Worm (Caenorhabditis elegans) whole organism, young adult: ENCODE results near the gene clec-229.

Experiments used
- B0261.1 ChIP-seq: sonication (generic microtip); optimal IDR thresholded peaks from 2 replicates; lab custom pipeline; 2016; ENCODE audit warnings: mild to moderate bottlenecking, missing genetic modification characterization, moderate library complexity, missing compliant biosample characterization
- F37B4.10 ChIP-seq: fragments of 200-800 bp; sonication (Bioruptor generic); IDR thresholded peaks from 2 replicates; pipeline ENCODE4 v1.3.6; 2022; ENCODE audit warnings: missing genetic modification characterization, missing compliant biosample characterization
- T26A5.8 ChIP-seq: sonication (generic microtip); optimal IDR thresholded peaks from 2 replicates; lab custom pipeline; 2016; ENCODE audit warnings: missing genetic modification characterization, missing compliant biosample characterization
- atf-7 ChIP-seq: sonication (generic microtip); optimal IDR thresholded peaks from 2 replicates; lab custom pipeline; 2017; ENCODE audit warnings: mild to moderate bottlenecking, missing genetic modification characterization, missing compliant biosample characterization
- ccch-3 ChIP-seq: fragments of 200-800 bp; sonication (Bioruptor generic); optimal IDR thresholded peaks from 2 replicates; lab custom pipeline; 2018; ENCODE audit warnings: mild to moderate bottlenecking, missing genetic modification characterization, missing compliant biosample characterization
- ceh-100 ChIP-seq: fragments of 200-800 bp; sonication (Bioruptor generic); IDR thresholded peaks from 2 replicates; pipeline ENCODE4 v1.3.6; 2022; ENCODE audit warnings: missing genetic modification reagents, missing genetic modification characterization, missing compliant biosample characterization
- ceh-40 ChIP-seq: fragments of 200-800 bp; sonication (Bioruptor generic); IDR thresholded peaks from 2 replicates; pipeline ENCODE4 v1.3.6; 2022; ENCODE audit warnings: missing genetic modification characterization, missing compliant biosample characterization
- ceh-58 ChIP-seq: fragments of 200-800 bp; sonication (Bioruptor generic); IDR thresholded peaks from 2 replicates; pipeline ENCODE4 v1.3.6; 2022; ENCODE audit warnings: missing genetic modification characterization, missing compliant biosample characterization
- dox-1 ChIP-seq: fragments of 200-800 bp; sonication (Bioruptor generic); IDR thresholded peaks from 2 replicates; pipeline ENCODE4 v1.3.6; 2022; ENCODE audit warnings: missing genetic modification reagents, missing genetic modification characterization, missing compliant biosample characterization
- egl-18 ChIP-seq: fragments of 200-800 bp; sonication (Bioruptor generic); IDR thresholded peaks from 2 replicates; pipeline ENCODE4 v1.3.6; 2022; ENCODE audit warnings: missing genetic modification reagents, missing genetic modification characterization, missing compliant biosample characterization
- egl-44 ChIP-seq: fragments of 200-800 bp; sonication (Bioruptor generic); IDR thresholded peaks from 2 replicates; pipeline ENCODE4 v1.3.6; 2022; ENCODE audit warnings: missing genetic modification reagents, missing genetic modification characterization, missing compliant biosample characterization
- egrh-3 ChIP-seq: fragments of 200-800 bp; sonication (Bioruptor generic); IDR thresholded peaks from 2 replicates; pipeline ENCODE4 v1.3.6; 2022; ENCODE audit warnings: missing genetic modification reagents, missing genetic modification characterization, missing compliant biosample characterization
- ets-4 ChIP-seq: fragments of 200-800 bp; sonication (Bioruptor generic); optimal IDR thresholded peaks from 2 replicates; lab custom pipeline; 2018; ENCODE audit warnings: mild to moderate bottlenecking, missing genetic modification characterization, missing compliant biosample characterization
- hsf-1 ChIP-seq: fragments of 200-800 bp; sonication (Bioruptor generic); IDR thresholded peaks from 2 replicates; pipeline ENCODE4 v1.3.6; 2022; ENCODE audit warnings: missing genetic modification reagents, missing genetic modification characterization, missing compliant biosample characterization
- madf-10 ChIP-seq: sonication (generic microtip); optimal IDR thresholded peaks from 2 replicates; lab custom pipeline; 2016; ENCODE audit warnings: mild to moderate bottlenecking, missing genetic modification characterization, missing compliant biosample characterization
- madf-6 ChIP-seq: fragments of 200-800 bp; sonication (Bioruptor generic); IDR thresholded peaks from 2 replicates; pipeline ENCODE4 v1.3.6; 2022; ENCODE audit warnings: missing genetic modification reagents, missing genetic modification characterization, missing compliant biosample characterization
- mel-28 ChIP-seq: sonication (generic microtip); optimal IDR thresholded peaks from 2 replicates; lab custom pipeline; 2016; ENCODE audit warnings: borderline replicate concordance, mild to moderate bottlenecking, missing genetic modification characterization, missing compliant biosample characterization
- nhr-120 ChIP-seq: fragments of 200-800 bp; sonication (Bioruptor generic); IDR thresholded peaks from 2 replicates; pipeline ENCODE4 v1.3.6; 2022; ENCODE audit warnings: missing genetic modification characterization, missing compliant biosample characterization
- nhr-80 ChIP-seq: sonication (generic microtip); optimal IDR thresholded peaks from 2 replicates; lab custom pipeline; 2016; ENCODE audit warnings: missing genetic modification characterization, missing compliant biosample characterization
- nhr-90 ChIP-seq: sonication (generic microtip); optimal IDR thresholded peaks from 2 replicates; lab custom pipeline; 2016; ENCODE audit warnings: missing genotype, mild to moderate bottlenecking, missing genetic modification characterization, missing compliant biosample characterization
- pbrm-1 ChIP-seq: fragments of 200-800 bp; sonication (Bioruptor generic); IDR thresholded peaks from 2 replicates; pipeline ENCODE4 v1.3.6; 2022; ENCODE audit warnings: missing genetic modification reagents, missing genetic modification characterization, missing compliant biosample characterization
- pha-4 ChIP-seq: fragments of 150-350 bp; sonication (generic microtip); optimal IDR thresholded peaks from 2 replicates; lab custom pipeline; 2014; ENCODE audit warnings: missing biosample characterization, missing genetic modification reagents, missing genetic modification characterization
- rec-8 ChIP-seq, 2 experiments: sonication (generic microtip); optimal IDR thresholded peaks; 2 replicates each; lab custom pipeline; 2016; ENCODE audit warnings: mild to moderate bottlenecking in 2 of 2, missing genetic modification characterization in 2 of 2, missing genetic modification reagents in 2 of 2, missing genotype in 2 of 2, missing biosample characterization in 1 of 2, missing compliant biosample characterization in 1 of 2, moderate library complexity in 1 of 2
- snpc-1.3 ChIP-seq: sonication (generic microtip); optimal IDR thresholded peaks from 2 replicates; lab custom pipeline; 2017; ENCODE audit warnings: missing genetic modification characterization, mild to moderate bottlenecking, missing compliant biosample characterization, antibody characterized with exemption, moderate library complexity, missing genotype, missing genetic modification reagents; ENCODE audit not compliant: insufficient read depth
- unc-62 ChIP-seq: fragments of 150-350 bp; optimal IDR thresholded peaks from 2 replicates; lab custom pipeline; 2014; ENCODE audit warnings: missing biosample characterization, missing genetic modification reagents, missing genetic modification characterization
- xnd-1 ChIP-seq: sonication (generic microtip); optimal IDR thresholded peaks from 2 replicates; lab custom pipeline; 2016; ENCODE audit warnings: missing genotype, missing genetic modification reagents, missing genetic modification characterization, missing compliant biosample characterization
- zim-3 ChIP-seq: sonication (generic microtip); optimal IDR thresholded peaks from 2 replicates; lab custom pipeline; 2017; ENCODE audit warnings: mild to moderate bottlenecking, missing genetic modification characterization, moderate library complexity, missing compliant biosample characterization
- ztf-22 ChIP-seq: fragments of 200-800 bp; sonication (Bioruptor generic); optimal IDR thresholded peaks from 2 replicates; lab custom pipeline; 2018; ENCODE audit warnings: mild to moderate bottlenecking, missing genetic modification characterization, moderate library complexity, missing compliant biosample characterization

The clec-229 gene

DNA sequence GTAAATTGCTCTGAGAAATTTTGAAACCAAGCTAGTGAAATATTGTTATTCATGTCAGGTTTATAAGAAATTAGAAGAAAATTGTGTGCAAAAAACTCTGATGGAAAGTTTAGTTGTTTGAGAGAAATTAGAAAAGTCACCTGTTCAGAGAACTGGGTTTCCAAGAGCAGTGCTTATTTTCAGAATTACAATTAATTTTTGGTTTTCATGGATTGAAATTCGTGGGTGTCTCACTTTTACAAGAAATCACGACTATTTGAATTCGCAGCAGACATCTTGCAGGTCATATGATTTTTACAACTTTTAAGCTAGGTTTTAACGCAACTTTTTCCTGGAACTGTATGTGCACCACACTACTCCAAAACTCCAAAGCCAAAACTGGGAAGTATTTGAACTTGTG lies 32.3 kb downstream of the clec-229 start, which contains the start of gene srz-10:
TSS of gene srz-10 (minus strand) at position 88 of the 400 bp plus-strand sequence.
- no peak for TF ChIP-seq mel-28 (tag; lab: Kevin White, UChicago)
- no peak for TF ChIP-seq zim-3 (tag; lab: Kevin White, UChicago)
- TF ChIP-seq, all 124 proteins: peak for 0

DNA sequence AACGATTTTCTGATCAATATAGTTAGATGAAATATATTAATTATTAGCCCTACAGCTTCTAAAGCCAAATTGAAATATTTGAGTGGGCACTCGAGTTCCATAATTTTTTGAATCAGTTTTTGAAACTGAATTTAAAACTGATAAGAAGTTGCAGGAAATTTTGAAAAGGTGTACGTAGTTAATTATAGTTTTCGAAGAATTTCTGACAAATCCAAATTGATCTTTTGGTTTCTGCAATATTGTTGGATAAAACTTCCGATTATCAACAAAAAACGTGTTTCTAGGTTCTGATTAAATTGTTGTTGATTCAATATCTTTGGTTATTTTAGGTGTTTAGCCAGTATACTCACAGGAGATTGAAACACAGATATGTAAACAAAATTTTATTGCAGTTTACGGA lies 34.6 kb downstream of the clec-229 start, which contains the start of gene T26H8.4:
TSS of gene T26H8.4 (minus strand) at position 101 of the 400 bp plus-strand sequence.
- no peak for TF ChIP-seq egl-18
- no peak for TF ChIP-seq xnd-1 (tag; lab: Kevin White, UChicago)

DNA sequence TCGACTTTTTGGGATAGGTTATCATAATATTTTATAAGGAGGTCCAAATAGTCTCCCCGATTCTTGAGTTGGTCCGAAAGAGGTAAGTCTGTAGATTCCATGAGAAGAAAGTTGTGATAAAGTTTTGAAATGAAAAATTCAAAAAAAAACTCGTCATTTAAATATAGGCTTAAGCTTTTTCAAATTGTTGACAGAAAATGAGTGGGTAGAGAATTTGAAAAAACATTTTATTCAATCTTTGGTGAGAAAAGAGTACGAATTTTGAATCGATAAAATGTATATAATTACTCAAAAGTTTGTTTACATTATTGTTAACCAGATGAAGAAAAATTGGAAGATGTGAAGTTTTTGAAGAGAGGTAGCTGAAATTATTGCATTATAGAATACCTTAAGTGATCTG lies 35.8 kb downstream of the clec-229 start, which contains the start of gene T26H8.5:
TSS of gene T26H8.5 (minus strand) at position 101 of the 400 bp plus-strand sequence.
- TF ChIP-seq nhr-80 (tag; lab: Kevin White, UChicago) (no peak), pbrm-1 (GFP tag; lab: Robert Waterston, UW) (no peak)

DNA sequence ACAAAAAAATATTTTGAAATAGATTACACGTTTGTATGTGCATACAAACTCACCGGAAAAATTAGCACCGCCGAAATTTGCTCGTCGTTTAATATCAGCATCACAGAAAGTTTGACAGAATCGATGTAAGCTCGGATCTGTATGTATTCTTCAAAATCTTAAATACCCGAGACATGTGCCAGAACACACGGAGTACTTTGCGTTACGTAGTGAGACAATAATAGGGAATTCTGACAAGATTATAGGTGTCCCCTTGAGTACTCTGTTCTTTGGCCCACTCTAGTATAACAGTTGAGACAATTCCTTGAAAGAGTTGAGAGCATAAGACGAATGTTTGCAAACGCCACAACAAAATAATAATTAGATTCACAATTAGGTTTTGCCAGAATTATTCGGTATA lies 37.7 kb downstream of the clec-229 start, which contains the start of gene srx-48:
TSS of gene srx-48 (minus strand) at position 101 of the 400 bp plus-strand sequence.
- TF ChIP-seq ccch-3 (GFP tag; lab: Kevin White, UChicago) (no peak), T26A5.8 (tag; lab: Kevin White, UChicago) (no peak), nhr-120 (GFP tag; lab: Robert Waterston, UW) (no peak), nhr-90 (tag; lab: Kevin White, UChicago) (no peak), rec-8 (tag; optimal IDR thresholded peaks at IDR 0.05; lab: Kevin White, UChicago) (no peak), snpc-1.3 (no peak), F37B4.10 (no peak), B0261.1 (tag; lab: Kevin White, UChicago) (no peak)

DNA sequence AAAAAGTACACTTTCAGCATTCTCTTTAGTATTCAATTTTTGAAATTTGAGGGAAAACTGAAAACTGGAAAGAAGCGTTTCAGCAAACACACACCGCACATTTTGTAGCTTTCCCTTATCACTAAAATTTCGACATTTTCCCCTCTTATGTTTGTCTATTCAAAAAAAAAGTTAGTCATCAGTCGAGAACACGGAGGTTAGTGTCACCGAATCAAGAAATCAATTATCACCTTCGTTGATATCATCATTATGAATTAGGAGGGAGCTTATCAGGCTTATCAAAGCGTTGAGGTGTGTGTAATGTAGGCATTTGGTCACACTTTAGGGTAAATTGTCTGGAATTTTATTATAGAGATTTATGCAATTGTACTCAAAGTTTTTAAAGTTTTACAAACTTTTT lies 42.7 kb downstream of the clec-229 start, which contains the start of gene cpr-3:
TSS of gene cpr-3 (minus strand) at position 104 of the 400 bp plus-strand sequence.
- peak; percentile 23 for TF ChIP-seq pha-4 (tag; lab: Kevin White, UChicago)
- peak; percentile 69 for TF ChIP-seq atf-7
- peak; percentile 88 for TF ChIP-seq ztf-22 (GFP tag; lab: Kevin White, UChicago)
- TF ChIP-seq madf-10 (tag; lab: Kevin White, UChicago), result peak; percentile 24
- TF ChIP-seq ceh-58 (GFP tag; lab: Robert Waterston, UW), result no peak
- peak; percentile 83 for TF ChIP-seq ets-4 (GFP tag; lab: Kevin White, UChicago)
- TF ChIP-seq nhr-80 (tag; lab: Kevin White, UChicago), result peak; percentile 97
- TF ChIP-seq unc-62, result no peak

DNA sequence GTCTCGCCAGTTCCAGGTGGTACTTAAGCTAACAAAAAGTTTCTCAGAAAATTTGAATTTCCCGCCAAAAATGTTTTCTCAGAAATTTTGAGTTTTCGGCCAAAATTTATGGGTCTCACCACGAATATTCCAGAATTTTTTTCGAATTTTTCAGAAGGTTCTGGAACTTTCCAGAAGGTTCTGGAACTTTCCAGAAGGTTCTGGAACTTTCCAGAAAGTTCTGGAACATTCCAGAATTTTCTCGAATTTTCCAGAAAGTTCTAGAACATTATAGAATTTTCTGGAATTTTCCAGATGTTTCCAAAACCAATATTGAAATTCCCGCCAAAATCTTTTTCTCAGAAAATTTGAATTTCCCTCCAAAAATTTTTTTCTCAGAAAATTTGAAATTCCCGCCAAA lies 45.9 kb downstream of the clec-229 start:
- TF ChIP-seq ceh-40 (GFP tag; lab: Robert Waterston, UW), result peak; percentile 63; the same call in 1 of the 2 replicates
- peak; percentile 53 for TF ChIP-seq ceh-100 (GFP tag; lab: Robert Waterston, UW)
- TF ChIP-seq egl-44 (GFP tag; lab: Robert Waterston, UW), result peak; percentile 29; the same call in 1 of the 2 replicates
- TF ChIP-seq madf-6 (GFP tag; lab: Robert Waterston, UW), result peak; percentile 50
- TF ChIP-seq dox-1 (GFP tag; lab: Robert Waterston, UW), result peak; percentile 77
- TF ChIP-seq hsf-1 (GFP tag; lab: Robert Waterston, UW), result peak; percentile 96
- 0 out of 2 replicates have a peak, but pooled peaks have one; percentile 19 for TF ChIP-seq egrh-3 (GFP tag; lab: Robert Waterston, UW)
